Worm (Caenorhabditis elegans) whole organism, young adult: Measurements from ENCODE around the gene wago-5.

ENCODE experiments used
- F37B4.10 ChIP-seq: fragments of 200-800 bp; sonication (Bioruptor generic); IDR thresholded peaks from 2 replicates; pipeline ENCODE4 v1.3.6; 2022; ENCODE audit warnings: missing genetic modification characterization, missing compliant biosample characterization
- F55B11.4 ChIP-seq: sonication (generic microtip); optimal IDR thresholded peaks from 2 replicates; lab custom pipeline; 2016; ENCODE audit warnings: missing compliant biosample characterization, missing genetic modification characterization, borderline replicate concordance; ENCODE audit not compliant: insufficient read depth
- F57C9.4 ChIP-seq: sonication (generic microtip); optimal IDR thresholded peaks from 2 replicates; lab custom pipeline; 2017; ENCODE audit warnings: mild to moderate bottlenecking, missing genetic modification characterization, missing compliant biosample characterization
- T07F8.4 ChIP-seq: sonication (generic microtip); optimal IDR thresholded peaks from 2 replicates; lab custom pipeline; 2016; ENCODE audit warnings: mild to moderate bottlenecking, missing genetic modification characterization, moderate library complexity, missing compliant biosample characterization
- atf-7 ChIP-seq: sonication (generic microtip); optimal IDR thresholded peaks from 2 replicates; lab custom pipeline; 2017; ENCODE audit warnings: mild to moderate bottlenecking, missing genetic modification characterization, missing compliant biosample characterization
- attf-6 ChIP-seq: fragments of 200-800 bp; sonication (Bioruptor generic); IDR thresholded peaks from 2 replicates; pipeline ENCODE4 v1.3.6; 2022; ENCODE audit warnings: missing genetic modification reagents, missing genetic modification characterization, missing compliant biosample characterization
- die-1 ChIP-seq: sonication (generic microtip); optimal IDR thresholded peaks from 2 replicates; lab custom pipeline; 2016; ENCODE audit warnings: missing genotype, mild to moderate bottlenecking, missing genetic modification characterization, missing compliant biosample characterization
- fkh-3 ChIP-seq: sonication (generic microtip); optimal IDR thresholded peaks from 2 replicates; lab custom pipeline; 2016; ENCODE audit warnings: mild to moderate bottlenecking, missing genetic modification characterization, missing compliant biosample characterization
- gei-17 ChIP-seq: fragments of 200-800 bp; sonication (Bioruptor generic); optimal IDR thresholded peaks from 2 replicates; lab custom pipeline; 2018; ENCODE audit warnings: mild to moderate bottlenecking, missing genetic modification characterization, missing compliant biosample characterization
- him-1 ChIP-seq: sonication (generic microtip); optimal IDR thresholded peaks from 2 replicates; lab custom pipeline; 2016; ENCODE audit warnings: missing genotype, missing genetic modification reagents, missing genetic modification characterization, missing compliant biosample characterization
- lir-1 ChIP-seq: fragments of 200-800 bp; sonication (Bioruptor generic); conservative IDR thresholded peaks from 2 replicates; pipeline ENCODE4 v1.3.6; 2022; ENCODE audit warnings: missing genetic modification reagents, missing genetic modification characterization, missing compliant biosample characterization
- madf-10 ChIP-seq: sonication (generic microtip); optimal IDR thresholded peaks from 2 replicates; lab custom pipeline; 2016; ENCODE audit warnings: mild to moderate bottlenecking, missing genetic modification characterization, missing compliant biosample characterization
- nfyb-1 ChIP-seq: fragments of 200-800 bp; sonication (Bioruptor generic); IDR thresholded peaks from 2 replicates; pipeline ENCODE4 v1.3.6; 2022; ENCODE audit warnings: missing genetic modification reagents, missing genetic modification characterization, missing compliant biosample characterization
- nhr-27 ChIP-seq: fragments of 200-800 bp; sonication (Bioruptor generic); optimal IDR thresholded peaks from 2 replicates; lab custom pipeline; 2018; ENCODE audit warnings: mild to moderate bottlenecking, missing genetic modification characterization, moderate library complexity, missing compliant biosample characterization
- rpc-1 ChIP-seq, 2 experiments: fragments of 150-350 bp in 1 of 2; sonication (generic microtip) in 1 of 2; optimal IDR thresholded peaks; 2 replicates each; lab custom pipeline; 2014 to 2018; ENCODE audit warnings: missing biosample characterization in 1 of 2, missing genetic modification characterization in 1 of 2, missing genetic modification reagents in 1 of 2, missing genotype in 1 of 2
- snpc-3.4 ChIP-seq: sonication (generic microtip); optimal IDR thresholded peaks from 2 replicates; lab custom pipeline; 2017; ENCODE audit warnings: missing genetic modification characterization, mild to moderate bottlenecking, missing compliant biosample characterization, antibody characterized with exemption, moderate library complexity, missing genotype, missing genetic modification reagents
- sptf-2 ChIP-seq: fragments of 200-800 bp; sonication (Bioruptor generic); optimal IDR thresholded peaks from 2 replicates; lab custom pipeline; 2018; ENCODE audit warnings: mild to moderate bottlenecking, missing genetic modification characterization, missing compliant biosample characterization

The wago-5 gene

DNA sequence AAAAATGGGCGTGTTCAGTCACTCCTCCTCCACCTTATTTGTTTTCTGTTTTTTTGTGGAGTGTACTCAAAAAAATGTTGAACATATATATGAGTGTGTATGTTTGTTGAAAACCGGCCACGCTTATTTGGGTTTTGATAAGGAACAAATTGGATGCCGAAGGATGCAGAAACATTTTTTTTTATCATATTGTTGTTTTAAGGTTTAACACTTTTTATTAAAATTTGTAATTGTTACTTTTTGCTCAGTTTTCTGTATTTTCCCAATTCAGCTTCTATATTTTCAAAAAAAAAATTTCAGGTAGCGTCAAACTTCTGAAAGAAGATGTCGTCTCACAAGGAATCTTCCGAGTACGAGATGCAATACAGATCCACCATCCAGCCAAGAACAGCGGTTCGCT lies 50.0 kb downstream of the wago-5 start, which contains the start of gene ifb-1:
TSS of gene ifb-1 (plus strand) at position 301 of the 400 bp plus-strand sequence.
- TF ChIP-seq gei-17: no peak
- TF ChIP-seq sptf-2 (GFP tag; lab: Kevin White, UChicago): no peak
- TF ChIP-seq him-1 (tag; lab: Kevin White, UChicago): no peak
- no peak for TF ChIP-seq F37B4.10 (GFP tag; lab: Robert Waterston, UW)
- no peak for TF ChIP-seq fkh-3 (tag; lab: Kevin White, UChicago)
- no peak for TF ChIP-seq atf-7 (tag; lab: Kevin White, UChicago)
- no peak for TF ChIP-seq nfyb-1
- TF ChIP-seq die-1: no peak
- no peak for TF ChIP-seq rpc-1 (optimal IDR thresholded peaks at IDR 0.05; lab: Kevin White, UChicago)
- no peak for TF ChIP-seq rpc-1 (tag; optimal IDR thresholded peaks at IDR 0.05; lab: Kevin White, UChicago)
- no peak for TF ChIP-seq F57C9.4
- no peak for TF ChIP-seq attf-6 (GFP tag; lab: Robert Waterston, UW)
- TF ChIP-seq nhr-27: no peak
- no peak for TF ChIP-seq F55B11.4 (tag; lab: Kevin White, UChicago)
- no peak for TF ChIP-seq madf-10 (tag; lab: Kevin White, UChicago)
- no peak for TF ChIP-seq lir-1 (GFP tag; lab: Robert Waterston, UW)
- no peak for TF ChIP-seq T07F8.4 (tag; lab: Kevin White, UChicago)
- TF ChIP-seq snpc-3.4 (tag; lab: Kevin White, UChicago): no peak
